Fruit fly (Drosophila melanogaster) whole organism: ENCODE measurements around the gene Arl1.

ENCODE experiments used
- EcR ChIP-seq, 2 experiments: fragments of >200 bp; optimal IDR thresholded peaks; 2 replicates each; lab custom pipeline; 2017; ENCODE audit warnings: missing biosample characterization in 2 of 2, missing genetic modification characterization in 2 of 2, missing genetic modification reagents in 2 of 2
- pan ChIP-seq: fragments of >200 bp; optimal IDR thresholded peaks from 2 replicates; lab custom pipeline; 2017

- TF ChIP-seq EcR (GFP tag; optimal IDR thresholded peaks at IDR 0.05; lab: Kevin White, UChicago) (no peak), pan (lab: Kevin White, UChicago) (no peak)
These were observed 15.1 kb upstream of the Arl1 start, which contains the start of the genes Brr2 and CG10516 for dm6 chr3L:15967588-15968500.
